Worm (Caenorhabditis elegans) whole organism, L2 larva: ENCODE data around the gene fdgt-1.

Experiments
- snpc-4 ChIP-seq: fragments of 150-350 bp; optimal IDR thresholded peaks from 2 replicates; lab custom pipeline; 2014; ENCODE audit warnings: missing biosample characterization, missing genetic modification characterization
- unc-55 ChIP-seq: fragments of 150-350 bp; sonication (generic microtip); optimal IDR thresholded peaks from 3 replicates; lab custom pipeline; 2014; ENCODE audit warnings: missing biosample characterization, missing genetic modification reagents, missing genetic modification characterization

ce11 chrII:1550501-1550900, 46.1 kb downstream of the fdgt-1 start, which contains the start of the genes fbxb-52 and fbxb-51:
- TF ChIP-seq snpc-4 (no peak), unc-55 (GFP tag; lab: Kevin White, UChicago) (no peak)
